Fruit fly (Drosophila melanogaster) whole organism, adult: ENCODE measurements around the gene plh.

ENCODE experiments used
- CG11617 ChIP-seq: fragments of 200-800 bp; sonication (Bioruptor generic); optimal IDR thresholded peaks from 2 replicates; lab custom pipeline; 2017; ENCODE audit warnings: mild to moderate bottlenecking, missing biosample characterization, missing genetic modification reagents, missing genetic modification characterization
- CG12768 ChIP-seq: fragments of 200-800 bp; sonication (Bioruptor generic); optimal IDR thresholded peaks from 2 replicates; lab custom pipeline; 2017; ENCODE audit warnings: missing biosample characterization, missing genetic modification characterization, mild to moderate bottlenecking, moderate library complexity, missing genetic modification reagents
- CG14711 ChIP-seq: fragments of 200-800 bp; sonication (Bioruptor generic); optimal IDR thresholded peaks from 2 replicates; lab custom pipeline; 2018; ENCODE audit warnings: missing biosample characterization, mild to moderate bottlenecking, missing genetic modification characterization, moderate library complexity
- CG1620 ChIP-seq: fragments of 200-800 bp; sonication (Bioruptor generic); optimal IDR thresholded peaks from 2 replicates; lab custom pipeline; 2016; ENCODE audit warnings: missing biosample characterization, missing genetic modification characterization
- CG7045 ChIP-seq: fragments of 200-800 bp; sonication (Bioruptor generic); optimal IDR thresholded peaks from 2 replicates; lab custom pipeline; 2017; ENCODE audit warnings: missing biosample characterization, mild to moderate bottlenecking, missing genetic modification characterization
- CG7101 ChIP-seq: fragments of 200-800 bp; sonication (Bioruptor generic); optimal IDR thresholded peaks from 2 replicates; lab custom pipeline; 2018; ENCODE audit warnings: missing biosample characterization, mild to moderate bottlenecking, missing genetic modification characterization, moderate library complexity
- Clk ChIP-seq: fragments of 200-800 bp; sonication (Bioruptor generic); optimal IDR thresholded peaks from 2 replicates; lab custom pipeline; 2017; ENCODE audit warnings: missing biosample characterization, missing genetic modification characterization
- Crg-1 ChIP-seq: fragments of 200-800 bp; sonication (Bioruptor generic); optimal IDR thresholded peaks from 2 replicates; lab custom pipeline; 2016; ENCODE audit warnings: missing biosample characterization, missing genetic modification characterization
- bab1 ChIP-seq: fragments of 200-800 bp; sonication (Bioruptor generic); optimal IDR thresholded peaks from 3 replicates; lab custom pipeline; 2019; ENCODE audit warnings: missing biosample characterization, mild to moderate bottlenecking, missing genetic modification characterization, moderate library complexity
- cnc ChIP-seq, 2 experiments: fragments of >200 bp; optimal IDR thresholded peaks; 2 replicates each; lab custom pipeline; 2017
- kay ChIP-seq: fragments of 200-800 bp; sonication (Bioruptor generic); peaks from one replicate; lab custom pipeline; 2016; ENCODE audit warnings: missing biosample characterization, missing genetic modification characterization, borderline replicate concordance
- ovo ChIP-seq: fragments of 200-800 bp; sonication (Bioruptor generic); optimal IDR thresholded peaks from 2 replicates; lab custom pipeline; 2016; ENCODE audit warnings: missing biosample characterization, missing genetic modification characterization
- pad ChIP-seq: fragments of 200-800 bp; sonication (Bioruptor generic); optimal IDR thresholded peaks from 3 replicates; lab custom pipeline; 2017; ENCODE audit warnings: missing biosample characterization, missing genetic modification characterization, mild to moderate bottlenecking, moderate library complexity, missing genetic modification reagents
- toe ChIP-seq: fragments of 200-800 bp; sonication (Bioruptor generic); optimal IDR thresholded peaks from 2 replicates; lab custom pipeline; 2016; ENCODE audit warnings: missing biosample characterization, missing genetic modification characterization

DNA sequence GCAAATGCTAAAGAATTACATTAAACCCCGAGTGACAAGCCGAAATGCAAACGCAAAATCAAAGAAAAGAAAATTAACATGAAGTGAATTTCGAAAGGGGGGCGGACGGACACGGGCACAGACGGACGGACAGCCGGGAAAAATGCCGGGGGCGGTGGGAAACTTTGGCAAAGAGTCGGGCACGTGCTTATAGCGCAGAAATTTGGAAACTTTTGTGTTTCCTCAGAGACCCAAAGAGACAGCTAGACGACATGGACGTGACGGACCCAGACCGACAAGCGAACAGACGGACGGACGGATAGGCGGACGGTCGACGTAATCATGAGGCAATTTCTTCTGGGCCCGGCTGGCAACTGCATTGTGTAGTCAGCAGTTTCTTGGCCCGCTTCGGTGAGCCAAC lies 12.1 kb downstream of the plh start:
- TF ChIP-seq cnc (optimal IDR thresholded peaks at IDR 0.05; lab: Kevin White, UChicago), result no peak
- no peak for TF ChIP-seq CG7045 (GFP tag; lab: Kevin White, UChicago)
- no peak for TF ChIP-seq ovo (GFP tag; lab: Kevin White, UChicago)
- no peak for TF ChIP-seq toe (GFP tag; lab: Kevin White, UChicago)
- no peak for TF ChIP-seq kay (GFP tag; lab: Kevin White, UChicago)
- no peak for TF ChIP-seq CG7101
- no peak for TF ChIP-seq CG12768 (GFP tag; lab: Kevin White, UChicago)
- TF ChIP-seq Crg-1, result no peak
- TF ChIP-seq CG1620 (GFP tag; lab: Kevin White, UChicago), result no peak
- no peak for TF ChIP-seq CG14711 (tag; lab: Kevin White, UChicago)
- TF ChIP-seq pad (GFP tag; lab: Kevin White, UChicago), result no peak
- TF ChIP-seq CG11617 (GFP tag; lab: Kevin White, UChicago), result no peak
- TF ChIP-seq bab1 (GFP tag; lab: Kevin White, UChicago), result no peak
- no peak for TF ChIP-seq Clk
